Worm (Caenorhabditis elegans): ENCODE data around the gene C05G5.1.

DNA sequence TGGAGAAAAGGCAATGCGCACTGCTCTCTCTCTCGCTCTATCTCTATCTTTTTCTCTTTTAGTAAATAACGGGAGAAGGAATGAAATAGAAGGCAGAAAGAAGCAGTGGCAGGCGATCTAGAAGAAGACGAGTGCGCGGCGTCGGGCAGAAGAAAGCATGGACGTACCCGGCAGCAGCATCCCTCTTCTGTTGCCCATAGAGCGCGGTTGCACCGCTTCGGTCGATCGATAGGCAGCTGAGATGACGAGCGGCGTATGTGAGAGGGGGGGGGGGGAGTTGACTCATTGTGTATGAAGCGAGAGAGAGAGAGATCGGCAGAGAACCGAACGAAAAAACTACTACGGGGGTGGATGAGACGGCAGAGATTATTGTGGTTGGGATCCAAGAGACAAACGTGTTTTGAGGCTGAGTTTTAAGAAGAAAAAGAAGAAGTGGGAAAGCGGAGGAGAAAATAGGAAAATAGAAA lies 31.7 kb downstream of the C05G5.1 start:
- TF ChIP-seq ceh-36 (tag; optimal IDR thresholded peaks at IDR 0.05): no peak
- no peak for TF ChIP-seq ama-1 (optimal IDR thresholded peaks at IDR 0.05)
